Worm (Caenorhabditis elegans) whole organism, L4 larva: ENCODE data around the gene Y49E10.29.

ENCODE experiments used
- lin-13 ChIP-seq: fragments of 150-350 bp; optimal IDR thresholded peaks from 2 replicates; lab custom pipeline; 2014; ENCODE audit warnings: missing biosample characterization, missing genetic modification reagents, missing genetic modification characterization
- lsy-2 ChIP-seq, 2 experiments: fragments of 150-350 bp in 1 of 2; sonication (generic microtip) in 1 of 2; optimal IDR thresholded peaks; 2 replicates each; lab custom pipeline; 2014 to 2017; ENCODE audit warnings: missing biosample characterization in 2 of 2, missing genetic modification characterization in 2 of 2
- nhr-11 ChIP-seq: fragments of 150-350 bp; optimal IDR thresholded peaks from 2 replicates; lab custom pipeline; 2014; ENCODE audit warnings: missing biosample characterization, missing genetic modification characterization
- nhr-76 ChIP-seq: fragments of 150-350 bp; optimal IDR thresholded peaks from 2 replicates; lab custom pipeline; 2014; ENCODE audit warnings: missing biosample characterization, missing genetic modification characterization

DNA sequence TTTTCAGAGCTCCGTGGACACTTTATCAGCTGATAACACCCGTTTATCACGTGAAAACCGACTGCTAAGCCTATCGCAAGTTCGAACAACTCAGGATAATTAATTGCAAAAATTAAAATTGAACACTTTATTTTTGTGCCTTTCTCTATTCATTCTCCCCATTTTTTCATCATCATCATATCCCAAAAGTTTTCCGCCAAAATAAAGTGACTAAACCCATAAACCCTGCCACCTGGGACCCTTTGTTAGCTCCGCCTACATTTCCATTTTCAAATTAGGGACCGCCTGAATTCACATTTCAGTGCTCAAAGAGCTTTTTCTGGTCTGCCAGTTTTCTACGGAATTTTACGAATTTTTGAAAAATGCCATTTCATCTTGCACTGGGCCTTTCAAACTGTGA is 15.5 kb downstream of the Y49E10.29 start, which contains the start of gene arrd-16:
- TF ChIP-seq lin-13 (GFP tag; lab: Kevin White, UChicago) (no peak), nhr-76 (tag; lab: Kevin White, UChicago) (no peak), nhr-11 (tag; lab: Kevin White, UChicago) (no peak), lsy-2 (tag; optimal IDR thresholded peaks at IDR 0.05; lab: Kevin White, UChicago) (no peak)
